Fruit fly (Drosophila melanogaster): Measurements from ENCODE around the gene CG32547.
A peak's percentile ranks its signal among the peaks of the same experiment; 100 is the strongest.

The CG32547 gene

dm6 chrX:18405567-18406059 lies 73.7 kb downstream of the CG32547 start (continued):
- TF ChIP-seq CG17359 (tag; optimal IDR thresholded peaks at IDR 0.05) (peak; percentile 73), CG10959 (GFP tag; IDR thresholded peaks at IDR 0.05) (no peak), CG4328 (GFP tag; optimal IDR thresholded peaks at IDR 0.05) (no peak), CG2129 (GFP tag; IDR thresholded peaks at IDR 0.05; ENCODE audit: partially characterized antibody) (no peak), CG11723 (GFP tag; optimal IDR thresholded peaks at IDR 0.05) (peak; percentile 58), sens (GFP tag) (peak; percentile 94), odd (GFP tag; optimal IDR thresholded peaks at IDR 0.05) (peak; percentile 61), slou (GFP tag; optimal IDR thresholded peaks at IDR 0.05) (peak; percentile 14), Taf1 (GFP tag; IDR thresholded peaks at IDR 0.05) (no peak), Rx (GFP tag; IDR thresholded peaks at IDR 0.05) (peak; percentile 2; the same call in 1 of the 2 replicates), vvl (GFP tag; IDR thresholded peaks at IDR 0.05) (no peak; the same call in 1 of the 2 replicates), HmgZ (tag; optimal IDR thresholded peaks at IDR 0.05) (peak; percentile 1), btn (GFP tag; optimal IDR thresholded peaks at IDR 0.05) (no peak), Pdp1 (GFP tag; optimal IDR thresholded peaks at IDR 0.05) (peak; percentile 3 to 47), CG9932 (GFP tag; IDR thresholded peaks at IDR 0.05) (peak; percentile 64), NfI (GFP tag; optimal IDR thresholded peaks at IDR 0.05) (peak; percentile 54), vnd (GFP tag; IDR thresholded peaks at IDR 0.05; ENCODE audit: partially characterized antibody) (no peak), CG15073 (GFP tag; optimal IDR thresholded peaks at IDR 0.05) (no peak), Hmr (GFP tag; optimal IDR thresholded peaks at IDR 0.05) (peak; percentile 63), Hr51 (GFP tag; optimal IDR thresholded peaks at IDR 0.05) (peak in 1 of 2 experiments; percentile 85), CG12942 (GFP tag; optimal IDR thresholded peaks at IDR 0.05) (peak; percentile 64), sisA (GFP tag; IDR thresholded peaks at IDR 0.05) (peak; percentile 53; the same call in 1 of the 2 replicates), ara (GFP tag; IDR thresholded peaks at IDR 0.05) (no peak), CG7963 (GFP tag; IDR thresholded peaks at IDR 0.05; ENCODE audit: partially characterized antibody) (no peak), gfzf (GFP tag; optimal IDR thresholded peaks at IDR 0.05) (no peak), PHDP (tag; optimal IDR thresholded peaks at IDR 0.05) (peak; percentile 85), zen2 (GFP tag; IDR thresholded peaks at IDR 0.05; ENCODE audit: partially characterized antibody) (no peak), al (GFP tag; IDR thresholded peaks at IDR 0.05) (peak; percentile 38; the same call in 1 of the 2 replicates), mam (GFP tag; optimal IDR thresholded peaks at IDR 0.05) (peak; percentile 54), Mad (GFP tag; optimal IDR thresholded peaks at IDR 0.05) (no peak), mld (GFP tag; IDR thresholded peaks at IDR 0.05; ENCODE audit: partially characterized antibody) (no peak), CG10321 (GFP tag; IDR thresholded peaks at IDR 0.05) (no peak), CG4617 (GFP tag; optimal IDR thresholded peaks at IDR 0.05; ENCODE audit: borderline replicate concordance) (no peak), ems (GFP tag; optimal IDR thresholded peaks at IDR 0.05) (peak; percentile 56), Chrac-16 (GFP tag; optimal IDR thresholded peaks at IDR 0.05) (peak; percentile 56), Elba2 (GFP tag; optimal IDR thresholded peaks at IDR 0.05) (no peak), lab (GFP tag; optimal IDR thresholded peaks at IDR 0.05) (peak; percentile 53), CG12744 (GFP tag; optimal IDR thresholded peaks at IDR 0.05) (no peak), trh (GFP tag; optimal IDR thresholded peaks at IDR 0.05) (peak; percentile 42), Lpt (GFP tag; optimal IDR thresholded peaks at IDR 0.05) (no peak), repo (GFP tag; optimal IDR thresholded peaks at IDR 0.05) (no peak), Ets97D (GFP tag; optimal IDR thresholded peaks at IDR 0.05) (no peak), Hr3 (GFP tag; optimal IDR thresholded peaks at IDR 0.05) (peak; percentile 64), CG14050 (GFP tag; IDR thresholded peaks at IDR 0.05) (peak; percentile 9; the same call in 1 of the 3 replicates), z (GFP tag; IDR thresholded peaks at IDR 0.05) (no peak), CG8281 (tag; optimal IDR thresholded peaks at IDR 0.05) (peak; percentile 54), CG13123 (GFP tag; optimal IDR thresholded peaks at IDR 0.05) (peak; percentile 9), CG16863 (GFP tag; optimal IDR thresholded peaks at IDR 0.05) (peak; percentile 3), Lim3 (GFP tag; IDR thresholded peaks at IDR 0.05) (no peak; the same call in 1 of the 2 replicates), ase (GFP tag; IDR thresholded peaks at IDR 0.05) (0 out of 3 replicates have a peak, but pooled peaks have one; percentile 48)

Data from whole organism, embryonic.